Worm (Caenorhabditis elegans): ENCODE data around the gene W07B8.4.

Gene W07B8.4

ce11 chrV:1153925-1154324 is 22.2 kb upstream of the W07B8.4 start (continued):
- TF ChIP-seq nhr-237 (tag; optimal IDR thresholded peaks at IDR 0.05) = no peak
- TF ChIP-seq vab-15 (tag; optimal IDR thresholded peaks at IDR 0.05) = no peak
- peak in 1 of 2 experiments; percentile 51 for TF ChIP-seq ztf-11 (tag; optimal IDR thresholded peaks at IDR 0.05)
- TF ChIP-seq tlp-1 (tag; optimal IDR thresholded peaks at IDR 0.05) = no peak
- no peak for TF ChIP-seq mep-1 (tag; optimal IDR thresholded peaks at IDR 0.05)
- no peak for TF ChIP-seq irx-1 (tag; optimal IDR thresholded peaks at IDR 0.05)
- no peak for TF ChIP-seq nhr-90 (tag; optimal IDR thresholded peaks at IDR 0.05; ENCODE audit: poor library complexity)
- peak; percentile 36 for TF ChIP-seq jun-1 (tag; optimal IDR thresholded peaks at IDR 0.05)
- TF ChIP-seq efl-3 (GFP tag; optimal IDR thresholded peaks at IDR 0.05) = no peak
- TF ChIP-seq hlh-4 (tag; optimal IDR thresholded peaks at IDR 0.05) = no peak
- no peak for TF ChIP-seq C34B4.2 (tag; optimal IDR thresholded peaks at IDR 0.05)
- peak; percentile 38 for TF ChIP-seq tbx-2 (tag; optimal IDR thresholded peaks at IDR 0.05)
- no peak for TF ChIP-seq Y116A8C.19 (tag; optimal IDR thresholded peaks at IDR 0.05; ENCODE audit: borderline replicate concordance)
- no peak for TF ChIP-seq mef-2 (tag; optimal IDR thresholded peaks at IDR 0.05)
- TF ChIP-seq C04F5.9 (tag; optimal IDR thresholded peaks at IDR 0.05) = no peak
- peak; percentile 28; the same call in 1 of the 2 replicates for TF ChIP-seq nhr-19 (GFP tag; conservative IDR thresholded peaks at IDR 0.05)
- no peak for TF ChIP-seq alr-1 (tag; optimal IDR thresholded peaks at IDR 0.05; ENCODE audit: borderline replicate concordance)
- no peak for TF ChIP-seq fkh-4 (tag; optimal IDR thresholded peaks at IDR 0.05; ENCODE audit: borderline replicate concordance)
- no peak for TF ChIP-seq ceh-63 (GFP tag; optimal IDR thresholded peaks at IDR 0.05)
- TF ChIP-seq sox-4 (tag; optimal IDR thresholded peaks at IDR 0.05) = peak; percentile 36
- no peak for TF ChIP-seq nhr-20 (tag; optimal IDR thresholded peaks at IDR 0.05)
- peak; percentile 37 for TF ChIP-seq snu-23 (GFP tag; optimal IDR thresholded peaks at IDR 0.05)
- TF ChIP-seq ceh-8 (GFP tag; optimal IDR thresholded peaks at IDR 0.05) = peak; percentile 17
- no peak for TF ChIP-seq nhr-12 (tag; optimal IDR thresholded peaks at IDR 0.05)
- peak; percentile 50 for TF ChIP-seq xbp-1 (tag; optimal IDR thresholded peaks at IDR 0.05)
- no peak for TF ChIP-seq elt-3 (tag; optimal IDR thresholded peaks at IDR 0.05)
- TF ChIP-seq zip-4 (GFP tag; optimal IDR thresholded peaks at IDR 0.05) = peak; percentile 2
- TF ChIP-seq blmp-1 (tag; optimal IDR thresholded peaks at IDR 0.05) = no peak
- TF ChIP-seq unc-98 (GFP tag; IDR thresholded peaks at IDR 0.05) = no peak
- TF ChIP-seq nhr-71 (tag; optimal IDR thresholded peaks at IDR 0.05) = peak; percentile 75

ce11 chrV:1153387-1153786 is 21.7 kb upstream of the W07B8.4 start:
- no peak for TF ChIP-seq hpl-2 (GFP tag; optimal IDR thresholded peaks at IDR 0.05)
- TF ChIP-seq lin-13 (GFP tag; optimal IDR thresholded peaks at IDR 0.05) = no peak
- TF ChIP-seq ztf-4 (tag; optimal IDR thresholded peaks at IDR 0.05) = no peak
- no peak for TF ChIP-seq lir-3 (tag; optimal IDR thresholded peaks at IDR 0.05; ENCODE audit: poor library complexity)
- TF ChIP-seq aly-2 (tag; optimal IDR thresholded peaks at IDR 0.05) = no peak
- TF ChIP-seq C34B4.2 (tag; optimal IDR thresholded peaks at IDR 0.05) = no peak
- TF ChIP-seq lin-35 (GFP tag; optimal IDR thresholded peaks at IDR 0.05) = no peak
- no peak for TF ChIP-seq mdl-1 (tag; optimal IDR thresholded peaks at IDR 0.05)
- TF ChIP-seq unc-98 (GFP tag; IDR thresholded peaks at IDR 0.05) = no peak
- no peak for TF ChIP-seq ces-1 (GFP tag; optimal IDR thresholded peaks at IDR 0.05)
- TF ChIP-seq nhr-19 (GFP tag; conservative IDR thresholded peaks at IDR 0.05) = no peak
- TF ChIP-seq rnt-1 (tag; optimal IDR thresholded peaks at IDR 0.05) = no peak
- no peak for TF ChIP-seq irx-1 (tag; optimal IDR thresholded peaks at IDR 0.05)
- TF ChIP-seq dsc-1 (tag; optimal IDR thresholded peaks at IDR 0.05) = no peak
- TF ChIP-seq ceh-82 (tag; optimal IDR thresholded peaks at IDR 0.05) = no peak
- no peak for TF ChIP-seq sox-4 (tag; optimal IDR thresholded peaks at IDR 0.05)
- no peak for TF ChIP-seq Y116A8C.19 (tag; optimal IDR thresholded peaks at IDR 0.05; ENCODE audit: borderline replicate concordance)
